Worm (Caenorhabditis elegans) whole organism, late embryonic: Measurements from ENCODE around the gene T28A11.3.

ENCODE experiments used
- C38D4.7 ChIP-seq: fragments of 200-800 bp; sonication (Bioruptor generic); optimal IDR thresholded peaks from 2 replicates; lab custom pipeline; 2018; ENCODE audit warnings: mild to moderate bottlenecking, missing genetic modification characterization, moderate library complexity, missing compliant biosample characterization
- ama-1 ChIP-seq: fragments of 150-350 bp; optimal IDR thresholded peaks from 2 replicates; lab custom pipeline; 2014
- ceh-6 ChIP-seq: fragments of 200-800 bp; sonication (Bioruptor generic); optimal IDR thresholded peaks from 2 replicates; lab custom pipeline; 2018; ENCODE audit warnings: mild to moderate bottlenecking, missing genetic modification characterization, missing compliant biosample characterization
- dve-1 ChIP-seq: sonication (generic microtip); optimal IDR thresholded peaks from 2 replicates; lab custom pipeline; 2017; ENCODE audit warnings: antibody characterized with exemption, mild to moderate bottlenecking, missing genetic modification characterization, missing compliant biosample characterization
- fkh-6 ChIP-seq: sonication (generic microtip); optimal IDR thresholded peaks from 2 replicates; lab custom pipeline; 2016; ENCODE audit warnings: missing genetic modification characterization, missing compliant biosample characterization
- lin-11 ChIP-seq: fragments of 200-800 bp; sonication (Bioruptor generic); optimal IDR thresholded peaks from 2 replicates; lab custom pipeline; 2018; ENCODE audit warnings: mild to moderate bottlenecking, missing genetic modification characterization, missing compliant biosample characterization
- nfya-1 ChIP-seq: sonication (generic microtip); optimal IDR thresholded peaks from 2 replicates; lab custom pipeline; 2017; ENCODE audit warnings: missing genetic modification characterization, mild to moderate bottlenecking, missing compliant biosample characterization, antibody characterized with exemption, moderate library complexity
- pat-9 ChIP-seq: fragments of 200-800 bp; sonication (Bioruptor generic); optimal IDR thresholded peaks from 2 replicates; lab custom pipeline; 2018; ENCODE audit warnings: mild to moderate bottlenecking, missing genetic modification characterization, moderate library complexity, missing compliant biosample characterization
- pha-4 ChIP-seq: fragments of 150-350 bp; optimal IDR thresholded peaks from 2 replicates; lab custom pipeline; 2018; ENCODE audit warnings: missing biosample characterization, missing genetic modification reagents, missing genetic modification characterization
- pqm-1 ChIP-seq: sonication (generic microtip); optimal IDR thresholded peaks from 2 replicates; lab custom pipeline; 2016; ENCODE audit warnings: missing genetic modification characterization, missing compliant biosample characterization
- ref-2 ChIP-seq: sonication (generic microtip); optimal IDR thresholded peaks from 2 replicates; lab custom pipeline; 2016; ENCODE audit warnings: missing genetic modification characterization, missing compliant biosample characterization
- syd-9 ChIP-seq: sonication (generic microtip); optimal IDR thresholded peaks from 2 replicates; lab custom pipeline; 2016; ENCODE audit warnings: mild to moderate bottlenecking, missing genetic modification characterization, moderate library complexity, missing compliant biosample characterization
- tbx-2 ChIP-seq: sonication (generic microtip); optimal IDR thresholded peaks from 2 replicates; lab custom pipeline; 2016; ENCODE audit warnings: missing genetic modification characterization, missing compliant biosample characterization
- unc-3 ChIP-seq, 2 experiments: fragments of 200-800 bp in 1 of 2; sonication (Bioruptor generic) in 1 of 2; sonication (generic microtip) in 1 of 2; conservative IDR thresholded peaks in 1 of 2; optimal IDR thresholded peaks in 1 of 2; 2 replicates each; pipeline versions ENCODE4 v1.3.6 to Lab custom; 2016 to 2022; ENCODE audit warnings: missing compliant biosample characterization in 2 of 2, missing genetic modification characterization in 2 of 2, missing genetic modification reagents in 1 of 2

DNA sequence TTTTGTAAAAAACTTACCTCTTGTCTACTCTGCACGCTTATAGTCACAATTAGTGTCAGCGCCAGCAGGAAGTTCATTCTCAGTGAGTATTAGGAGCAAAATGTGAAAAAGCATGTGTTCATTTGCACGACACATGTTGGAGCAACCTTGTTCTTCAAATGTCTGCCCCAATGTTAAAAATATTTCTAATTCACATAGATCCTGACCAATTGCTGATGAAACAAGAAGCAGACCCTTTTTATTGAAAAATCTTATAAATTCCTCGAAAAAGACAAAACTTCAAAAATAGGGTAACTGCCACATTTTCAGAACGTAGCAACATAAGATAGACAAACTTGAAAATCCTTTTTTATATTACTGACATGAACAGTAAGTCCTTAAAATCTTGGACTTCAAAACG is 49.0 kb downstream of the T28A11.3 start, which contains the start of gene C17B7.8:
- TF ChIP-seq syd-9 (tag; lab: Kevin White, UChicago) (no peak), ceh-6 (GFP tag; lab: Kevin White, UChicago) (no peak), nfya-1 (tag; lab: Kevin White, UChicago) (no peak), tbx-2 (no peak), ama-1 (lab: Kevin White, UChicago) (no peak), pqm-1 (no peak), C38D4.7 (GFP tag; lab: Kevin White, UChicago) (no peak), pat-9 (no peak), fkh-6 (tag; lab: Kevin White, UChicago) (no peak), dve-1 (no peak), lin-11 (no peak), pha-4 (tag; lab: Kevin White, UChicago) (no peak), ref-2 (no peak), unc-3 (GFP tag; conservative IDR thresholded peaks at IDR 0.05; lab: Robert Waterston, UW) (no peak), unc-3 (tag; optimal IDR thresholded peaks at IDR 0.05; lab: Kevin White, UChicago) (no peak)
